Worm (Caenorhabditis elegans) whole organism, L4 larva: Measurements from ENCODE around the gene Y53F4B.36.

Source experiments
- Y5F2A.4 ChIP-seq: fragments of 200-800 bp; sonication (Bioruptor generic); optimal IDR thresholded peaks from 2 replicates; lab custom pipeline; 2018; ENCODE audit warnings: mild to moderate bottlenecking, missing genetic modification characterization, missing compliant biosample characterization
- ceh-44 ChIP-seq: fragments of 200-800 bp; sonication (Bioruptor generic); IDR thresholded peaks from 2 replicates; pipeline ENCODE4 v1.3.6; 2022; ENCODE audit warnings: missing genetic modification reagents, missing genetic modification characterization, missing compliant biosample characterization
- egl-27 ChIP-seq: sonication (generic microtip); optimal IDR thresholded peaks from 3 replicates; lab custom pipeline; 2017; ENCODE audit warnings: missing biosample characterization, missing genetic modification reagents, missing genetic modification characterization
- fkh-10 ChIP-seq: fragments of 150-350 bp; optimal IDR thresholded peaks from 2 replicates; lab custom pipeline; 2014; ENCODE audit warnings: missing biosample characterization, missing genetic modification reagents, missing genetic modification characterization
- fos-1 ChIP-seq: fragments of 150-350 bp; optimal IDR thresholded peaks from 2 replicates; lab custom pipeline; 2014; ENCODE audit warnings: missing biosample characterization, missing genetic modification characterization
- hmg-1.1 ChIP-seq: fragments of 200-800 bp; sonication (Bioruptor generic); IDR thresholded peaks from 2 replicates; pipeline ENCODE4 v1.3.6; 2022; ENCODE audit warnings: missing genetic modification reagents, missing genetic modification characterization, missing compliant biosample characterization
- lin-1 ChIP-seq: fragments of 200-800 bp; sonication (Bioruptor generic); IDR thresholded peaks from 2 replicates; pipeline ENCODE4 v1.3.6; 2022; ENCODE audit warnings: missing genetic modification reagents, missing genetic modification characterization, missing compliant biosample characterization
- mdt-29 ChIP-seq: fragments of 200-800 bp; sonication (Bioruptor generic); IDR thresholded peaks from 2 replicates; pipeline ENCODE4 v1.3.6; 2022; ENCODE audit warnings: missing genetic modification reagents, missing genetic modification characterization, missing compliant biosample characterization
- mep-1 ChIP-seq: fragments of 150-350 bp; sonication (generic microtip); optimal IDR thresholded peaks from 3 replicates; lab custom pipeline; 2014; ENCODE audit warnings: missing biosample characterization, missing genetic modification characterization
- nhr-11 ChIP-seq: fragments of 150-350 bp; optimal IDR thresholded peaks from 2 replicates; lab custom pipeline; 2014; ENCODE audit warnings: missing biosample characterization, missing genetic modification characterization
- ztf-11 ChIP-seq: fragments of 150-350 bp; optimal IDR thresholded peaks from 2 replicates; lab custom pipeline; 2014; ENCODE audit warnings: missing biosample characterization, missing genetic modification characterization

DNA sequence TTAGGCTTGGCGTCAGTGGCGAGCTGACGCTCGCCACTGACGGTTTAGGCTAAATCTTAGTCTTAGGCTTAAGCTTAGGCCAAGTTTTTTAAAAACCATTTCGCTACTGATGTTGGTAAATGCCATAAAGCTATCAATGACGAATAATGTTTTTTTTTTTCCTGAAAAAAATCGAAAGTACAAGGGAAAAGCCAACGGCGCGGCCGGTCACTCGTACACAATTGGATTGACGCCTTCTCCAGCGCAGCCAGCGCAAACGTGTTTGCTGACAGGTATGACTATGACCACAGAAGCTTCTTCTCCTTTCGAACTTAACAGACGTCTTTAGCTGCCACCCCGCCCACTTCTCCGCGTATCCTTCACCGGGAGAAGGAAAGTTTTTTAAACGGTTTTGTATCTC is 30.1 kb upstream of the Y53F4B.36 start, which contains the start of gene Y53F4B.27:
- TF ChIP-seq nhr-11 (tag; lab: Kevin White, UChicago) (no peak), Y5F2A.4 (no peak), fkh-10 (GFP tag; lab: Kevin White, UChicago) (no peak), egl-27 (tag; lab: Kevin White, UChicago) (no peak), ztf-11 (tag; lab: Kevin White, UChicago) (no peak), mep-1 (tag; lab: Kevin White, UChicago) (no peak), ceh-44 (GFP tag; lab: Robert Waterston, UW) (no peak), fos-1 (tag; lab: Kevin White, UChicago) (no peak), mdt-29 (GFP tag; lab: Robert Waterston, UW) (no peak), hmg-1.1 (GFP tag; lab: Robert Waterston, UW) (no peak), lin-1 (no peak)
